Worm (Caenorhabditis elegans) whole organism, L1 larva: Measurements from ENCODE around the gene C25H3.7.

Experiments used
- C04F5.9 ChIP-seq: sonication (generic microtip); optimal IDR thresholded peaks from 2 replicates; lab custom pipeline; 2016; ENCODE audit warnings: missing genetic modification characterization, missing compliant biosample characterization
- C34B4.2 ChIP-seq: sonication (generic microtip); optimal IDR thresholded peaks from 2 replicates; lab custom pipeline; 2017; ENCODE audit warnings: mild to moderate bottlenecking, missing genetic modification characterization, missing compliant biosample characterization
- F16B12.6 ChIP-seq: fragments of 150-350 bp; optimal IDR thresholded peaks from 2 replicates; lab custom pipeline; 2014; ENCODE audit warnings: missing biosample characterization, missing genetic modification characterization
- aha-1 ChIP-seq: fragments of 150-350 bp; optimal IDR thresholded peaks from 2 replicates; lab custom pipeline; 2014; ENCODE audit warnings: missing biosample characterization, missing genetic modification characterization
- aly-2 ChIP-seq: fragments of 150-350 bp; optimal IDR thresholded peaks from 2 replicates; lab custom pipeline; 2014; ENCODE audit warnings: missing biosample characterization, missing genetic modification characterization
- ama-1 ChIP-seq: fragments of 150-350 bp; optimal IDR thresholded peaks from 2 replicates; lab custom pipeline; 2014
- ceh-63 ChIP-seq: fragments of 200-800 bp; sonication (Bioruptor generic); optimal IDR thresholded peaks from 2 replicates; lab custom pipeline; 2018; ENCODE audit warnings: mild to moderate bottlenecking, missing genetic modification characterization, missing compliant biosample characterization
- ceh-8 ChIP-seq: fragments of 200-800 bp; sonication (Bioruptor generic); optimal IDR thresholded peaks from 2 replicates; lab custom pipeline; 2018; ENCODE audit warnings: mild to moderate bottlenecking, missing genetic modification characterization, moderate library complexity, missing compliant biosample characterization
- ceh-90 ChIP-seq: sonication (generic microtip); optimal IDR thresholded peaks from 2 replicates; lab custom pipeline; 2016; ENCODE audit warnings: missing genetic modification characterization, missing compliant biosample characterization
- ces-1 ChIP-seq: fragments of 150-350 bp; optimal IDR thresholded peaks from 2 replicates; lab custom pipeline; 2014; ENCODE audit warnings: missing biosample characterization, missing genetic modification reagents, missing genetic modification characterization
- dpl-1 ChIP-seq, 3 experiments: fragments of 150-350 bp in 2 of 3; sonication (generic microtip) in 1 of 3; optimal IDR thresholded peaks; 2 replicates each; lab custom pipeline; 2014 to 2017; ENCODE audit warnings: missing biosample characterization in 3 of 3, missing genetic modification characterization in 3 of 3, missing genetic modification reagents in 3 of 3
- dsc-1 ChIP-seq: sonication (generic microtip); optimal IDR thresholded peaks from 2 replicates; lab custom pipeline; 2016; ENCODE audit warnings: mild to moderate bottlenecking, missing genetic modification characterization, missing compliant biosample characterization
- elt-2 ChIP-seq: sonication (generic microtip); optimal IDR thresholded peaks from 2 replicates; lab custom pipeline; 2016; ENCODE audit warnings: missing genetic modification characterization, mild to moderate bottlenecking, inconsistent platforms, missing compliant biosample characterization, missing genetic modification reagents
- ets-5 ChIP-seq: fragments of 200-800 bp; sonication (Bioruptor generic); IDR thresholded peaks from 2 replicates; pipeline ENCODE4 v1.3.6; 2022; ENCODE audit warnings: missing genetic modification characterization, missing compliant biosample characterization
- fkh-10 ChIP-seq: sonication (generic microtip); optimal IDR thresholded peaks from 2 replicates; lab custom pipeline; 2017; ENCODE audit warnings: missing biosample characterization, missing genetic modification reagents, missing genetic modification characterization
- hpl-2 ChIP-seq: fragments of 150-350 bp; optimal IDR thresholded peaks from 2 replicates; lab custom pipeline; 2014; ENCODE audit warnings: missing biosample characterization, missing genetic modification reagents, missing genetic modification characterization
- isw-1 ChIP-seq: fragments of 200-800 bp; sonication (Bioruptor generic); IDR thresholded peaks from 2 replicates; pipeline ENCODE4 v1.3.6; 2022; ENCODE audit warnings: missing genetic modification characterization, missing compliant biosample characterization
- jun-1 ChIP-seq: fragments of 150-350 bp; optimal IDR thresholded peaks from 2 replicates; lab custom pipeline; 2014; ENCODE audit warnings: missing biosample characterization, missing genetic modification reagents, missing genetic modification characterization
- lin-13 ChIP-seq: fragments of 150-350 bp; optimal IDR thresholded peaks from 2 replicates; lab custom pipeline; 2014; ENCODE audit warnings: missing biosample characterization, missing genetic modification reagents, missing genetic modification characterization
- lin-15B ChIP-seq: fragments of 150-350 bp; sonication (generic microtip); optimal IDR thresholded peaks from 3 replicates; lab custom pipeline; 2014; ENCODE audit warnings: missing biosample characterization, missing genetic modification characterization
- lir-3 ChIP-seq: sonication (generic microtip); optimal IDR thresholded peaks from 2 replicates; lab custom pipeline; 2016; ENCODE audit warnings: mild to moderate bottlenecking, missing genetic modification characterization, moderate library complexity, missing compliant biosample characterization; ENCODE audit not compliant: poor library complexity
- lsy-2 ChIP-seq, 2 experiments: fragments of 150-350 bp; optimal IDR thresholded peaks; 2 replicates each; lab custom pipeline; 2014; ENCODE audit warnings: missing biosample characterization in 2 of 2, missing genetic modification characterization in 2 of 2
- mef-2 ChIP-seq: fragments of 150-350 bp; optimal IDR thresholded peaks from 2 replicates; lab custom pipeline; 2014; ENCODE audit warnings: missing biosample characterization, missing genetic modification characterization
- mep-1 ChIP-seq: fragments of 150-350 bp; optimal IDR thresholded peaks from 2 replicates; lab custom pipeline; 2014; ENCODE audit warnings: missing biosample characterization, missing genetic modification characterization
- nhr-19 ChIP-seq: fragments of 200-800 bp; sonication (Bioruptor generic); conservative IDR thresholded peaks from 2 replicates; pipeline ENCODE4 v1.3.6; 2022; ENCODE audit warnings: missing genetic modification characterization, missing compliant biosample characterization
- nhr-20 ChIP-seq: sonication (generic microtip); optimal IDR thresholded peaks from 2 replicates; lab custom pipeline; 2016; ENCODE audit warnings: mild to moderate bottlenecking, missing genetic modification characterization, missing compliant biosample characterization
- nhr-237 ChIP-seq: fragments of 150-350 bp; optimal IDR thresholded peaks from 2 replicates; lab custom pipeline; 2014; ENCODE audit warnings: missing biosample characterization, missing genetic modification characterization
- nhr-28 ChIP-seq: fragments of 150-350 bp; optimal IDR thresholded peaks from 2 replicates; lab custom pipeline; 2014; ENCODE audit warnings: missing biosample characterization, missing genetic modification characterization
- nhr-47 ChIP-seq: sonication (generic microtip); optimal IDR thresholded peaks from 2 replicates; lab custom pipeline; 2016; ENCODE audit warnings: mild to moderate bottlenecking, missing genetic modification characterization, moderate library complexity, missing compliant biosample characterization
- nhr-71 ChIP-seq: sonication (generic microtip); optimal IDR thresholded peaks from 2 replicates; lab custom pipeline; 2016; ENCODE audit warnings: mild to moderate bottlenecking, missing genetic modification characterization, moderate library complexity, missing compliant biosample characterization
- nhr-76 ChIP-seq: sonication (generic microtip); optimal IDR thresholded peaks from 2 replicates; lab custom pipeline; 2017; ENCODE audit warnings: missing biosample characterization, missing genetic modification characterization
- nhr-77 ChIP-seq: fragments of 150-350 bp; optimal IDR thresholded peaks from 2 replicates; lab custom pipeline; 2014; ENCODE audit warnings: missing biosample characterization, missing genetic modification characterization
- nhr-85 ChIP-seq: sonication (generic microtip); peaks from one replicate; lab custom pipeline; 2016; ENCODE audit warnings: missing genetic modification characterization, inconsistent platforms, missing compliant biosample characterization
- nhr-90 ChIP-seq: sonication (generic microtip); optimal IDR thresholded peaks from 2 replicates; lab custom pipeline; 2016; ENCODE audit warnings: mild to moderate bottlenecking, missing genetic modification characterization, missing compliant biosample characterization; ENCODE audit not compliant: poor library complexity
- pag-3 ChIP-seq: sonication (generic microtip); optimal IDR thresholded peaks from 2 replicates; lab custom pipeline; 2017; ENCODE audit warnings: missing genetic modification characterization, mild to moderate bottlenecking, missing compliant biosample characterization, antibody characterized with exemption, borderline replicate concordance; ENCODE audit not compliant: insufficient read depth
- pqm-1 ChIP-seq: sonication (generic microtip); optimal IDR thresholded peaks from 3 replicates; lab custom pipeline; 2017; ENCODE audit warnings: missing biosample characterization, missing genetic modification characterization
- rnt-1 ChIP-seq: sonication (generic microtip); optimal IDR thresholded peaks from 2 replicates; lab custom pipeline; 2016; ENCODE audit warnings: mild to moderate bottlenecking, missing genetic modification characterization, moderate library complexity, missing compliant biosample characterization
- snu-23 ChIP-seq: sonication (generic microtip); optimal IDR thresholded peaks from 2 replicates; lab custom pipeline; 2016; ENCODE audit warnings: missing genetic modification characterization, missing compliant biosample characterization
- sptf-1 ChIP-seq: fragments of 150-350 bp; optimal IDR thresholded peaks from 2 replicates; lab custom pipeline; 2014; ENCODE audit warnings: missing biosample characterization, missing genetic modification characterization
- sup-37 ChIP-seq: fragments of 200-800 bp; sonication (Bioruptor generic); optimal IDR thresholded peaks from 2 replicates; lab custom pipeline; 2018; ENCODE audit warnings: mild to moderate bottlenecking, missing genetic modification characterization, missing compliant biosample characterization
- swsn-7 ChIP-seq: sonication (generic microtip); optimal IDR thresholded peaks from 2 replicates; lab custom pipeline; 2016; ENCODE audit warnings: missing genetic modification characterization, missing compliant biosample characterization
- unc-62 ChIP-seq: fragments of 150-350 bp; optimal IDR thresholded peaks from 2 replicates; lab custom pipeline; 2014; ENCODE audit warnings: missing biosample characterization, missing genetic modification reagents, missing genetic modification characterization
- vab-15 ChIP-seq: sonication (generic microtip); optimal IDR thresholded peaks from 2 replicates; lab custom pipeline; 2017; ENCODE audit warnings: missing genotype, mild to moderate bottlenecking, missing genetic modification characterization, missing compliant biosample characterization
- zag-1 ChIP-seq: fragments of 150-350 bp; optimal IDR thresholded peaks from 2 replicates; lab custom pipeline; 2014; ENCODE audit warnings: missing biosample characterization, missing genetic modification characterization
- ztf-11 ChIP-seq, 2 experiments: sonication (generic microtip); optimal IDR thresholded peaks; 2 replicates each; lab custom pipeline; 2016 to 2017; ENCODE audit warnings: missing genetic modification characterization in 2 of 2, missing biosample characterization in 1 of 2, missing compliant biosample characterization in 1 of 2
- ztf-4 ChIP-seq: fragments of 150-350 bp; optimal IDR thresholded peaks from 2 replicates; lab custom pipeline; 2014; ENCODE audit warnings: missing biosample characterization, missing genetic modification characterization

The C25H3.7 gene

ce11 chrII:5701485-5701884, 32.8 kb upstream of the C25H3.7 start (continued):
- TF ChIP-seq sptf-1 (tag; lab: Kevin White, UChicago): no peak
- no peak for TF ChIP-seq pqm-1 (tag; lab: Kevin White, UChicago)
- peak; percentile 51 for TF ChIP-seq mep-1 (tag; lab: Kevin White, UChicago)
- TF ChIP-seq nhr-237 (tag; lab: Kevin White, UChicago): no peak
- peak; percentile 87 for TF ChIP-seq nhr-90
- TF ChIP-seq lin-15B (tag; lab: Kevin White, UChicago): peak; percentile 36
- TF ChIP-seq isw-1 (GFP tag; lab: Robert Waterston, UW): peak; percentile 20
- no peak for TF ChIP-seq mef-2 (tag; lab: Kevin White, UChicago)
- peak; percentile 89 for TF ChIP-seq nhr-71 (tag; lab: Kevin White, UChicago)
- no peak for TF ChIP-seq vab-15 (tag; lab: Kevin White, UChicago)
- no peak for TF ChIP-seq C34B4.2 (tag; lab: Kevin White, UChicago)
- no peak for TF ChIP-seq ces-1 (GFP tag; lab: Kevin White, UChicago)
- peak; percentile 12 for TF ChIP-seq F16B12.6 (tag; lab: Kevin White, UChicago)
- peak; percentile 84 for TF ChIP-seq ama-1 (lab: Kevin White, UChicago)
- peak; percentile 71 for TF ChIP-seq dsc-1 (tag; lab: Kevin White, UChicago)
- TF ChIP-seq ceh-63 (GFP tag; lab: Kevin White, UChicago): no peak
- no peak for TF ChIP-seq unc-62 (GFP tag; lab: Kevin White, UChicago)
- peak; percentile 25 for TF ChIP-seq C04F5.9
- peak; percentile 60 for TF ChIP-seq nhr-77
- peak; percentile 87 for TF ChIP-seq elt-2
- TF ChIP-seq zag-1 (tag; lab: Kevin White, UChicago): no peak
- TF ChIP-seq ztf-4 (tag; lab: Kevin White, UChicago): peak; percentile 12
- peak; percentile 78 for TF ChIP-seq swsn-7 (tag; lab: Kevin White, UChicago)
- TF ChIP-seq lsy-2 (tag; optimal IDR thresholded peaks at IDR 0.05; lab: Kevin White, UChicago): peak; percentile 55 to 77
- no peak for TF ChIP-seq pag-3
- TF ChIP-seq hpl-2 (GFP tag; lab: Kevin White, UChicago): no peak
- peak; percentile 36 for TF ChIP-seq lir-3
- peak; percentile 54 for TF ChIP-seq sup-37 (GFP tag; lab: Kevin White, UChicago)
- TF ChIP-seq ceh-8: no peak
- no peak for TF ChIP-seq ztf-11 (tag; optimal IDR thresholded peaks at IDR 0.05; lab: Kevin White, UChicago)
- TF ChIP-seq ets-5 (GFP tag; lab: Robert Waterston, UW): no peak
- TF ChIP-seq nhr-47 (tag; lab: Kevin White, UChicago): peak; percentile 89
- no peak for TF ChIP-seq nhr-76 (tag; lab: Kevin White, UChicago)
- peak; percentile 91 for TF ChIP-seq nhr-85 (tag; lab: Kevin White, UChicago)
- no peak for TF ChIP-seq aha-1
- peak; percentile 49 for TF ChIP-seq aly-2
- no peak for TF ChIP-seq fkh-10
- TF ChIP-seq nhr-28 (tag; lab: Kevin White, UChicago): no peak
- peak; percentile 40 to 50 (median 43) for TF ChIP-seq dpl-1 (GFP tag; optimal IDR thresholded peaks at IDR 0.05; lab: Kevin White, UChicago)
- TF ChIP-seq lin-13: peak; percentile 53
- TF ChIP-seq snu-23 (GFP tag; lab: Kevin White, UChicago): peak; percentile 84
- TF ChIP-seq nhr-19: peak; percentile 89
- TF ChIP-seq nhr-20 (tag; lab: Kevin White, UChicago): peak; percentile 78
- no peak for TF ChIP-seq ceh-90 (tag; lab: Kevin White, UChicago)
- peak; percentile 9 for TF ChIP-seq jun-1 (tag; lab: Kevin White, UChicago)
- TF ChIP-seq rnt-1 (tag; lab: Kevin White, UChicago): peak; percentile 93
